Worm (Caenorhabditis elegans) whole organism, L3 larva: ENCODE measurements around the gene ZK930.7.

Experiments
- R02D3.7 ChIP-seq: fragments of 150-350 bp; optimal IDR thresholded peaks from 2 replicates; lab custom pipeline; 2014; ENCODE audit warnings: missing biosample characterization, missing genetic modification characterization
- ZK546.5 ChIP-seq: sonication (generic microtip); optimal IDR thresholded peaks from 2 replicates; lab custom pipeline; 2017; ENCODE audit warnings: missing biosample characterization, missing genetic modification characterization
- aly-2 ChIP-seq: fragments of 150-350 bp; optimal IDR thresholded peaks from 2 replicates; lab custom pipeline; 2014; ENCODE audit warnings: missing biosample characterization, missing genetic modification characterization
- ama-1 ChIP-seq: fragments of 150-350 bp; optimal IDR thresholded peaks from 2 replicates; lab custom pipeline; 2018
- ceh-16 ChIP-seq: sonication (generic microtip); optimal IDR thresholded peaks from 2 replicates; lab custom pipeline; 2017; ENCODE audit warnings: missing biosample characterization, missing genetic modification characterization
- ceh-28 ChIP-seq: fragments of 150-350 bp; optimal IDR thresholded peaks from 2 replicates; lab custom pipeline; 2014; ENCODE audit warnings: missing biosample characterization, missing genetic modification reagents, missing genetic modification characterization
- ceh-9 ChIP-seq: sonication (generic microtip); optimal IDR thresholded peaks from 2 replicates; lab custom pipeline; 2018; ENCODE audit warnings: missing biosample characterization, missing genetic modification characterization
- daf-12 ChIP-seq: fragments of 150-350 bp; optimal IDR thresholded peaks from 2 replicates; lab custom pipeline; 2014; ENCODE audit warnings: missing biosample characterization, missing genetic modification reagents, missing genetic modification characterization
- egl-5 ChIP-seq: fragments of 150-350 bp; optimal IDR thresholded peaks from 2 replicates; lab custom pipeline; 2017; ENCODE audit warnings: missing biosample characterization, missing genetic modification reagents, missing genetic modification characterization, inconsistent platforms
- elt-1 ChIP-seq: fragments of 150-350 bp; optimal IDR thresholded peaks from 2 replicates; lab custom pipeline; 2014; ENCODE audit warnings: missing biosample characterization, missing genetic modification characterization
- elt-2 ChIP-seq: sonication (generic microtip); optimal IDR thresholded peaks from 2 replicates; lab custom pipeline; 2016; ENCODE audit warnings: missing genetic modification reagents, mild to moderate bottlenecking, missing genetic modification characterization, missing compliant biosample characterization
- eor-1 ChIP-seq, 2 experiments: fragments of 150-350 bp; optimal IDR thresholded peaks; 2 replicates each; lab custom pipeline; 2014 to 2018; ENCODE audit warnings: missing biosample characterization in 2 of 2, missing genetic modification characterization in 2 of 2
- fkh-10 ChIP-seq: sonication (generic microtip); optimal IDR thresholded peaks from 2 replicates; lab custom pipeline; 2017; ENCODE audit warnings: missing biosample characterization, missing genetic modification reagents, missing genetic modification characterization
- fkh-2 ChIP-seq: fragments of 150-350 bp; optimal IDR thresholded peaks from 2 replicates; lab custom pipeline; 2014; ENCODE audit warnings: missing biosample characterization, missing genetic modification reagents, missing genetic modification characterization
- fos-1 ChIP-seq: fragments of 150-350 bp; optimal IDR thresholded peaks from 2 replicates; lab custom pipeline; 2014; ENCODE audit warnings: missing biosample characterization, missing genetic modification characterization
- hmg-11 ChIP-seq: sonication (generic microtip); optimal IDR thresholded peaks from 2 replicates; lab custom pipeline; 2016; ENCODE audit warnings: missing genetic modification characterization, missing compliant biosample characterization
- jun-1 ChIP-seq: fragments of 150-350 bp; optimal IDR thresholded peaks from 2 replicates; lab custom pipeline; 2014; ENCODE audit warnings: missing biosample characterization, missing genetic modification reagents, missing genetic modification characterization
- lin-39 ChIP-seq: fragments of 150-350 bp; optimal IDR thresholded peaks from 2 replicates; lab custom pipeline; 2018; ENCODE audit warnings: missing biosample characterization, missing genetic modification reagents, missing genetic modification characterization
- lsy-12 ChIP-seq: sonication (generic microtip); optimal IDR thresholded peaks from 2 replicates; lab custom pipeline; 2016; ENCODE audit warnings: mild to moderate bottlenecking, missing genetic modification characterization, missing compliant biosample characterization
- mdl-1 ChIP-seq: fragments of 150-350 bp; optimal IDR thresholded peaks from 2 replicates; lab custom pipeline; 2014; ENCODE audit warnings: missing biosample characterization, missing genetic modification characterization
- nfya-1 ChIP-seq: sonication (generic microtip); optimal IDR thresholded peaks from 2 replicates; lab custom pipeline; 2017; ENCODE audit warnings: missing genetic modification characterization, mild to moderate bottlenecking, missing compliant biosample characterization, antibody characterized with exemption, moderate library complexity; ENCODE audit not compliant: insufficient read depth
- nhr-23 ChIP-seq: fragments of 150-350 bp; optimal IDR thresholded peaks from 2 replicates; lab custom pipeline; 2014; ENCODE audit warnings: missing biosample characterization, missing genetic modification reagents, missing genetic modification characterization
- nhr-25 ChIP-seq: sonication (generic microtip); optimal IDR thresholded peaks from 2 replicates; lab custom pipeline; 2017; ENCODE audit warnings: missing biosample characterization, missing genetic modification characterization
- nhr-28 ChIP-seq: fragments of 150-350 bp; optimal IDR thresholded peaks from 2 replicates; lab custom pipeline; 2014; ENCODE audit warnings: missing biosample characterization, missing genetic modification characterization
- nhr-43 ChIP-seq: sonication (generic microtip); optimal IDR thresholded peaks from 2 replicates; lab custom pipeline; 2016; ENCODE audit warnings: mild to moderate bottlenecking, missing genetic modification characterization, missing compliant biosample characterization; ENCODE audit not compliant: poor library complexity, severe bottlenecking
- nhr-67 ChIP-seq: fragments of 150-350 bp; optimal IDR thresholded peaks from 2 replicates; lab custom pipeline; 2014; ENCODE audit warnings: missing biosample characterization, missing genetic modification characterization
- nhr-76 ChIP-seq: fragments of 150-350 bp; sonication (generic microtip); optimal IDR thresholded peaks from 5 replicates; lab custom pipeline; 2014; ENCODE audit warnings: missing biosample characterization, missing genetic modification characterization
- nhr-77 ChIP-seq: fragments of 150-350 bp; optimal IDR thresholded peaks from 2 replicates; lab custom pipeline; 2014; ENCODE audit warnings: missing biosample characterization, missing genetic modification characterization
- pha-4 ChIP-seq: fragments of 150-350 bp; optimal IDR thresholded peaks from 2 replicates; lab custom pipeline; 2014; ENCODE audit warnings: missing biosample characterization, missing genetic modification reagents, missing genetic modification characterization
- pqm-1 ChIP-seq: fragments of 150-350 bp; optimal IDR thresholded peaks from 2 replicates; lab custom pipeline; 2017; ENCODE audit warnings: missing biosample characterization, missing genetic modification characterization, inconsistent platforms
- skn-1 ChIP-seq: fragments of 150-350 bp; optimal IDR thresholded peaks from 2 replicates; lab custom pipeline; 2014; ENCODE audit warnings: missing biosample characterization, missing genetic modification characterization
- snpc-4 ChIP-seq: fragments of 150-350 bp; optimal IDR thresholded peaks from 2 replicates; lab custom pipeline; 2014; ENCODE audit warnings: missing biosample characterization, missing genetic modification characterization
- tbx-2 ChIP-seq: sonication (generic microtip); optimal IDR thresholded peaks from 2 replicates; lab custom pipeline; 2016; ENCODE audit warnings: mild to moderate bottlenecking, missing genetic modification characterization, missing compliant biosample characterization
- unc-39 ChIP-seq: sonication (generic microtip); optimal IDR thresholded peaks from 4 replicates; lab custom pipeline; 2017; ENCODE audit warnings: missing biosample characterization, missing genetic modification characterization
- unc-62 ChIP-seq: fragments of 150-350 bp; sonication (generic microtip); optimal IDR thresholded peaks from 4 replicates; lab custom pipeline; 2014; ENCODE audit warnings: missing biosample characterization, missing genetic modification reagents, missing genetic modification characterization
- ztf-11 ChIP-seq: fragments of 150-350 bp; optimal IDR thresholded peaks from 2 replicates; lab custom pipeline; 2014; ENCODE audit warnings: missing biosample characterization, missing genetic modification characterization
- ztf-4 ChIP-seq: fragments of 150-350 bp; optimal IDR thresholded peaks from 2 replicates; lab custom pipeline; 2014; ENCODE audit warnings: missing biosample characterization, missing genetic modification characterization

Gene ZK930.7

ce11 chrII:11887724-11888123 is 26.7 kb upstream of the ZK930.7 start:
- TF ChIP-seq ceh-28 (tag; lab: Kevin White, UChicago) (no peak), nfya-1 (tag; lab: Kevin White, UChicago) (no peak), nhr-76 (tag; lab: Kevin White, UChicago) (no peak), elt-1 (tag; lab: Kevin White, UChicago) (no peak), egl-5 (tag; lab: Kevin White, UChicago) (no peak), mdl-1 (tag; lab: Kevin White, UChicago) (no peak), nhr-43 (no peak)

- TF ChIP-seq elt-1 (tag; lab: Kevin White, UChicago) (peak; percentile 82), hmg-11 (tag; lab: Kevin White, UChicago) (no peak)
Observed at ce11 chrII:11888150-11888549, 26.3 kb upstream of the ZK930.7 start.

ce11 chrII:11889420-11890075 is 24.9 kb upstream of the ZK930.7 start:
- TF ChIP-seq ztf-4 (tag; lab: Kevin White, UChicago), result no peak
- peak; percentile 7 for TF ChIP-seq lin-39 (tag; lab: Kevin White, UChicago)
- TF ChIP-seq fos-1, result no peak
- TF ChIP-seq hmg-11 (tag; lab: Kevin White, UChicago), result peak; percentile 27
- no peak for TF ChIP-seq nhr-67 (tag; lab: Kevin White, UChicago)
- peak; percentile 72 for TF ChIP-seq nhr-25
- no peak for TF ChIP-seq jun-1 (tag; lab: Kevin White, UChicago)
- TF ChIP-seq unc-39 (tag; lab: Kevin White, UChicago), result no peak
- TF ChIP-seq daf-12 (tag; lab: Kevin White, UChicago), result no peak
- TF ChIP-seq skn-1 (tag; lab: Kevin White, UChicago), result no peak
- no peak for TF ChIP-seq ceh-16
- no peak for TF ChIP-seq nhr-76 (tag; lab: Kevin White, UChicago)
- TF ChIP-seq snpc-4 (tag; lab: Kevin White, UChicago), result no peak
- peak; percentile 29 for TF ChIP-seq pha-4 (tag; lab: Kevin White, UChicago)
- TF ChIP-seq fkh-10 (GFP tag; lab: Kevin White, UChicago), result no peak
- TF ChIP-seq nfya-1 (tag; lab: Kevin White, UChicago), result peak; percentile 0
- no peak for TF ChIP-seq nhr-43
- TF ChIP-seq nhr-23 (tag; lab: Kevin White, UChicago), result peak; percentile 64
- no peak for TF ChIP-seq ztf-11
- TF ChIP-seq nhr-28 (tag; lab: Kevin White, UChicago), result no peak
- no peak for TF ChIP-seq eor-1 (tag; optimal IDR thresholded peaks at IDR 0.05; lab: Kevin White, UChicago)
- no peak for TF ChIP-seq ceh-9
- TF ChIP-seq ama-1 (lab: Kevin White, UChicago), result peak; percentile 22

- TF ChIP-seq elt-1 (tag; lab: Kevin White, UChicago) (no peak), egl-5 (tag; lab: Kevin White, UChicago) (no peak), lsy-12 (tag; lab: Kevin White, UChicago) (no peak), ztf-11 (no peak), R02D3.7 (tag; lab: Kevin White, UChicago) (no peak), pqm-1 (tag; lab: Kevin White, UChicago) (no peak), jun-1 (tag; lab: Kevin White, UChicago) (no peak), eor-1 (tag; optimal IDR thresholded peaks at IDR 0.05; lab: Kevin White, UChicago) (no peak), unc-39 (tag; lab: Kevin White, UChicago) (no peak), ceh-9 (no peak), elt-2 (no peak), nhr-25 (no peak), unc-62 (GFP tag; lab: Kevin White, UChicago) (no peak), ZK546.5 (no peak), ceh-16 (no peak), ama-1 (lab: Kevin White, UChicago) (no peak)
Observed at ce11 chrII:11890596-11890995, 23.8 kb upstream of the ZK930.7 start.

- no peak for TF ChIP-seq nhr-77 (tag; lab: Kevin White, UChicago)
- TF ChIP-seq aly-2 (tag; lab: Kevin White, UChicago), result no peak
- TF ChIP-seq daf-12 (tag; lab: Kevin White, UChicago), result no peak
- TF ChIP-seq snpc-4 (tag; lab: Kevin White, UChicago), result no peak
- TF ChIP-seq ZK546.5, result no peak
- no peak for TF ChIP-seq skn-1 (tag; lab: Kevin White, UChicago)
- TF ChIP-seq unc-39 (tag; lab: Kevin White, UChicago), result no peak
- TF ChIP-seq nhr-28 (tag; lab: Kevin White, UChicago), result no peak
- TF ChIP-seq fkh-2, result no peak
- TF ChIP-seq ztf-11, result no peak
- TF ChIP-seq egl-5 (tag; lab: Kevin White, UChicago), result no peak
- no peak for TF ChIP-seq nhr-67 (tag; lab: Kevin White, UChicago)
- no peak for TF ChIP-seq ceh-28 (tag; lab: Kevin White, UChicago)
- no peak for TF ChIP-seq unc-62 (GFP tag; lab: Kevin White, UChicago)
- no peak for TF ChIP-seq lsy-12 (tag; lab: Kevin White, UChicago)
- no peak for TF ChIP-seq tbx-2 (tag; lab: Kevin White, UChicago)
Observed at ce11 chrII:11893323-11893722, 21.1 kb upstream of the ZK930.7 start, which contains the start of gene ZK930.2. ZK930.2 (minus strand) TSS chrII:11893423.
